Fruit fly (Drosophila melanogaster) whole organism, embryonic: ENCODE data around the gene Svil.

Experiments used
- B-H1 ChIP-seq: fragments of 200-800 bp; sonication (Bioruptor generic); IDR thresholded peaks from 3 replicates; pipeline ENCODE4 v1.3.6; 2022; ENCODE audit warnings: missing biosample characterization, missing genetic modification characterization
- CG10321 ChIP-seq: fragments of 200-800 bp; sonication (Bioruptor generic); IDR thresholded peaks from 2 replicates; pipeline ENCODE4 v1.3.6; 2022; ENCODE audit warnings: missing biosample characterization, missing genetic modification characterization
- CG11247 ChIP-seq: fragments of 200-800 bp; sonication (Bioruptor generic); IDR thresholded peaks from 2 replicates; pipeline ENCODE4 v1.3.6; 2022; ENCODE audit warnings: missing biosample characterization, missing genetic modification characterization
- CG11696 ChIP-seq: fragments of 200-800 bp; sonication (Bioruptor generic); IDR thresholded peaks from 2 replicates; pipeline ENCODE4 v1.3.6; 2022; ENCODE audit warnings: missing biosample characterization, missing genetic modification characterization
- CG11723 ChIP-seq: fragments of 200-800 bp; sonication (Bioruptor generic); optimal IDR thresholded peaks from 2 replicates; lab custom pipeline; 2017; ENCODE audit warnings: missing biosample characterization, mild to moderate bottlenecking, missing genetic modification characterization
- CG12071 ChIP-seq: fragments of 200-800 bp; sonication (Bioruptor generic); optimal IDR thresholded peaks from 3 replicates; lab custom pipeline; 2018; ENCODE audit warnings: missing biosample characterization, mild to moderate bottlenecking, missing genetic modification characterization
- CG14441 ChIP-seq: fragments of 200-800 bp; sonication (Bioruptor generic); IDR thresholded peaks from 2 replicates; pipeline ENCODE4 v1.3.6; 2022; ENCODE audit warnings: missing biosample characterization, missing genetic modification characterization
- CG14667 ChIP-seq: fragments of 200-800 bp; sonication (Bioruptor generic); IDR thresholded peaks from 2 replicates; pipeline ENCODE4 v1.3.6; 2022; ENCODE audit warnings: missing biosample characterization, missing genetic modification characterization
- CG16863 ChIP-seq: fragments of 200-800 bp; sonication (Bioruptor generic); optimal IDR thresholded peaks from 3 replicates; lab custom pipeline; 2016; ENCODE audit warnings: missing biosample characterization, missing genetic modification characterization
- CG17361 ChIP-seq: fragments of 200-800 bp; sonication (Bioruptor generic); IDR thresholded peaks from 3 replicates; pipeline ENCODE4 v1.3.6; 2022; ENCODE audit warnings: missing biosample characterization, missing genetic modification characterization
- CG3995 ChIP-seq: fragments of 200-800 bp; sonication (Bioruptor generic); optimal IDR thresholded peaks from 3 replicates; lab custom pipeline; 2016; ENCODE audit warnings: missing biosample characterization, missing genetic modification characterization
- CG4854 ChIP-seq: fragments of 200-800 bp; sonication (Bioruptor generic); optimal IDR thresholded peaks from 2 replicates; lab custom pipeline; 2016; ENCODE audit warnings: missing biosample characterization, missing genetic modification characterization, inconsistent platforms
- CG6175 ChIP-seq: fragments of 200-800 bp; sonication (Bioruptor generic); IDR thresholded peaks from 3 replicates; pipeline ENCODE4 v1.3.6; 2022; ENCODE audit warnings: missing biosample characterization, missing genetic modification characterization
- CG6272 ChIP-seq: fragments of 200-800 bp; sonication (Bioruptor generic); IDR thresholded peaks from 2 replicates; pipeline ENCODE4 v1.3.6; 2022; ENCODE audit warnings: missing biosample characterization, missing genetic modification characterization
- CG6854 ChIP-seq: fragments of 200-800 bp; sonication (Bioruptor generic); optimal IDR thresholded peaks from 3 replicates; lab custom pipeline; 2017; ENCODE audit warnings: missing biosample characterization, mild to moderate bottlenecking, missing genetic modification characterization
- CG7928 ChIP-seq: fragments of 200-800 bp; sonication (Bioruptor generic); optimal IDR thresholded peaks from 2 replicates; lab custom pipeline; 2017; ENCODE audit warnings: missing biosample characterization, mild to moderate bottlenecking, missing genetic modification characterization
- CG8089 ChIP-seq: fragments of 200-800 bp; sonication (Bioruptor generic); optimal IDR thresholded peaks from 3 replicates; lab custom pipeline; 2016; ENCODE audit warnings: missing biosample characterization, missing genetic modification characterization
- CG8290 ChIP-seq, 3 experiments: fragments of 200-800 bp; sonication (Bioruptor generic); optimal IDR thresholded peaks; 2 replicates each; lab custom pipeline; 2016 to 2019; ENCODE audit warnings: missing biosample characterization in 3 of 3, missing genetic modification characterization in 3 of 3, mild to moderate bottlenecking in 2 of 3, moderate library complexity in 1 of 3
- D19A ChIP-seq: fragments of 200-800 bp; optimal IDR thresholded peaks from 3 replicates; lab custom pipeline; 2019; ENCODE audit warnings: missing biosample characterization, mild to moderate bottlenecking, missing genetic modification characterization, moderate library complexity
- Dip3 ChIP-seq: fragments of 200-800 bp; sonication (Bioruptor generic); optimal IDR thresholded peaks from 3 replicates; lab custom pipeline; 2016; ENCODE audit warnings: missing biosample characterization, missing genetic modification characterization
- Dll ChIP-seq: fragments of 200-800 bp; sonication (Bioruptor generic); IDR thresholded peaks from 4 replicates; pipeline ENCODE4 v1.3.6; 2022; ENCODE audit warnings: missing biosample characterization, missing genetic modification characterization; ENCODE audit not compliant: partially characterized antibody
- Elba2 ChIP-seq: fragments of 200-800 bp; sonication (Bioruptor generic); optimal IDR thresholded peaks from 3 replicates; lab custom pipeline; 2016; ENCODE audit warnings: missing biosample characterization, missing genetic modification characterization
- HLH3B ChIP-seq: fragments of 200-800 bp; sonication (Bioruptor generic); IDR thresholded peaks from 2 replicates; pipeline ENCODE4 v1.3.6; 2022; ENCODE audit warnings: missing biosample characterization, missing genetic modification characterization
- MBD-R2 ChIP-seq: fragments of 200-800 bp; sonication (Bioruptor generic); IDR thresholded peaks from 2 replicates; pipeline ENCODE4 v1.3.6; 2022; ENCODE audit warnings: missing biosample characterization, missing genetic modification characterization
- Max ChIP-seq: fragments of 200-800 bp; sonication (Bioruptor generic); optimal IDR thresholded peaks from 2 replicates; lab custom pipeline; 2016; ENCODE audit warnings: missing biosample characterization, mild to moderate bottlenecking, missing genetic modification characterization
- Sry-β ChIP-seq: fragments of 200-800 bp; sonication (Bioruptor generic); optimal IDR thresholded peaks from 2 replicates; lab custom pipeline; 2018; ENCODE audit warnings: missing biosample characterization, mild to moderate bottlenecking, missing genetic modification characterization, moderate library complexity
- br ChIP-seq: fragments of >200 bp; optimal IDR thresholded peaks from 2 replicates; lab custom pipeline; 2017
- chn ChIP-seq: fragments of 200-800 bp; sonication (Bioruptor generic); optimal IDR thresholded peaks from 2 replicates; lab custom pipeline; 2016; ENCODE audit warnings: missing biosample characterization, missing genetic modification characterization
- dm ChIP-seq: fragments of 200-800 bp; sonication (Bioruptor generic); optimal IDR thresholded peaks from 3 replicates; lab custom pipeline; 2016; ENCODE audit warnings: missing biosample characterization, missing genetic modification characterization
- dysf ChIP-seq: fragments of 200-800 bp; sonication (Bioruptor generic); IDR thresholded peaks from 3 replicates; pipeline ENCODE4 v1.3.6; 2022; ENCODE audit warnings: missing biosample characterization, missing genetic modification characterization
- en ChIP-seq: fragments of 200-800 bp; sonication (Bioruptor generic); optimal IDR thresholded peaks from 2 replicates; lab custom pipeline; 2016; ENCODE audit warnings: missing biosample characterization, missing genetic modification characterization
- gcm2 ChIP-seq: fragments of 200-800 bp; sonication (Bioruptor generic); optimal IDR thresholded peaks from 2 replicates; lab custom pipeline; 2016; ENCODE audit warnings: missing biosample characterization, missing genetic modification characterization
- kah ChIP-seq: fragments of 200-800 bp; sonication (Bioruptor generic); optimal IDR thresholded peaks from 2 replicates; lab custom pipeline; 2018; ENCODE audit warnings: missing biosample characterization, mild to moderate bottlenecking, missing genetic modification characterization
- klu ChIP-seq: fragments of 200-800 bp; sonication (Bioruptor generic); IDR thresholded peaks from 2 replicates; pipeline ENCODE4 v1.3.6; 2022; ENCODE audit warnings: missing biosample characterization, missing genetic modification characterization
- kni ChIP-seq: fragments of 200-800 bp; sonication (Bioruptor generic); optimal IDR thresholded peaks from 3 replicates; lab custom pipeline; 2017; ENCODE audit warnings: mild to moderate bottlenecking, missing biosample characterization, missing genetic modification reagents, missing genetic modification characterization
- nerfin-2 ChIP-seq: fragments of 200-800 bp; sonication (Bioruptor generic); IDR thresholded peaks from 2 replicates; pipeline ENCODE4 v1.3.6; 2022; ENCODE audit warnings: missing biosample characterization, missing genetic modification characterization; ENCODE audit not compliant: partially characterized antibody
- oc ChIP-seq: fragments of 200-800 bp; sonication (Bioruptor generic); optimal IDR thresholded peaks from 2 replicates; lab custom pipeline; 2018; ENCODE audit warnings: missing biosample characterization, mild to moderate bottlenecking, missing genetic modification characterization, moderate library complexity
- p53 ChIP-seq: fragments of 200-800 bp; sonication (Bioruptor generic); optimal IDR thresholded peaks from 2 replicates; lab custom pipeline; 2016; ENCODE audit warnings: missing biosample characterization, missing genetic modification characterization
- pb ChIP-seq: fragments of 200-800 bp; sonication (Bioruptor generic); optimal IDR thresholded peaks from 3 replicates; lab custom pipeline; 2016; ENCODE audit warnings: missing biosample characterization, missing genetic modification characterization
- sens-2 ChIP-seq: fragments of 200-800 bp; sonication (Bioruptor generic); IDR thresholded peaks from 2 replicates; pipeline ENCODE4 v1.3.6; 2022; ENCODE audit warnings: missing biosample characterization, missing genetic modification characterization
- sug ChIP-seq: fragments of 200-800 bp; optimal IDR thresholded peaks from 2 replicates; lab custom pipeline; 2019; ENCODE audit warnings: missing biosample characterization, mild to moderate bottlenecking, missing genetic modification characterization, moderate library complexity
- tio ChIP-seq: fragments of 200-800 bp; sonication (Bioruptor generic); optimal IDR thresholded peaks from 2 replicates; lab custom pipeline; 2017; ENCODE audit warnings: missing biosample characterization, missing genetic modification characterization, inconsistent platforms
- tll ChIP-seq, 2 experiments: fragments of 200-800 bp in 1 of 2; fragments of >200 bp in 1 of 2; sonication (Bioruptor generic) in 1 of 2; optimal IDR thresholded peaks; 2 replicates each; lab custom pipeline; 2017 to 2019; ENCODE audit warnings: missing biosample characterization in 2 of 2, missing genetic modification characterization in 2 of 2, mild to moderate bottlenecking in 1 of 2, moderate library complexity in 1 of 2
- trem ChIP-seq: fragments of 200-800 bp; optimal IDR thresholded peaks from 3 replicates; lab custom pipeline; 2019; ENCODE audit warnings: missing biosample characterization, mild to moderate bottlenecking, missing genetic modification characterization, moderate library complexity
- twi ChIP-seq: fragments of 200-800 bp; optimal IDR thresholded peaks from 2 replicates; lab custom pipeline; 2019; ENCODE audit warnings: missing biosample characterization, mild to moderate bottlenecking, missing genetic modification characterization, moderate library complexity
- vfl ChIP-seq: fragments of 200-800 bp; sonication (Bioruptor generic); optimal IDR thresholded peaks from 2 replicates; lab custom pipeline; 2016; ENCODE audit warnings: missing biosample characterization, missing genetic modification characterization
- vvl ChIP-seq: fragments of 200-800 bp; sonication (Bioruptor generic); IDR thresholded peaks from 2 replicates; pipeline ENCODE4 v1.3.6; 2022; ENCODE audit warnings: missing biosample characterization, missing genetic modification characterization

The Svil gene

dm6 chr3L:2472302-2473016 is 95.0 kb downstream of the Svil start (continued):
- TF ChIP-seq Max (GFP tag; lab: Kevin White, UChicago) = peak; percentile 3
- TF ChIP-seq CG10321 (GFP tag; lab: Robert Waterston, UW) = no peak
- TF ChIP-seq HLH3B (GFP tag; lab: Robert Waterston, UW) = no peak
- TF ChIP-seq Dip3 (GFP tag; lab: Kevin White, UChicago) = no peak
- 0 out of 3 replicates have a peak, but pooled peaks have one; percentile 24 for TF ChIP-seq dysf
- TF ChIP-seq CG14441 (GFP tag; lab: Robert Waterston, UW) = no peak

dm6 chr3L:2475564-2476260 is 98.3 kb downstream of the Svil start, which contains the start of gene CG16762:
CG16762 (minus strand) TSS chr3L:2475614.
- TF ChIP-seq CG16863 (GFP tag; lab: Kevin White, UChicago) (peak; percentile 42), CG11723 (GFP tag; lab: Kevin White, UChicago) (peak; percentile 45), CG11696 (GFP tag; lab: Robert Waterston, UW) (no peak), sug (tag; lab: Kevin White, UChicago) (peak; percentile 27), twi (tag; lab: Kevin White, UChicago) (no peak), CG6175 (GFP tag; lab: Robert Waterston, UW) (no peak), tll (GFP tag; optimal IDR thresholded peaks at IDR 0.05; lab: Kevin White, UChicago) (no peak), chn (GFP tag; lab: Kevin White, UChicago) (no peak), CG8089 (GFP tag; lab: Kevin White, UChicago) (peak; percentile 55), CG8290 (GFP tag; optimal IDR thresholded peaks at IDR 0.05; lab: Kevin White, UChicago) (no peak), CG8290 (tag; optimal IDR thresholded peaks at IDR 0.05; lab: Kevin White, UChicago) (peak in 1 of 2 experiments; percentile 71), vvl (GFP tag; lab: Robert Waterston, UW) (0 out of 2 replicates have a peak, but pooled peaks have one; percentile 45), dm (GFP tag; lab: Kevin White, UChicago) (no peak), CG4854 (GFP tag; lab: Kevin White, UChicago) (peak; percentile 57), nerfin-2 (GFP tag; lab: Robert Waterston, UW) (no peak), B-H1 (GFP tag; lab: Robert Waterston, UW) (no peak), CG7928 (GFP tag; lab: Kevin White, UChicago) (peak; percentile 34), Sry-β (GFP tag; lab: Kevin White, UChicago) (peak; percentile 38), kni (GFP tag; lab: Kevin White, UChicago) (no peak), CG6272 (GFP tag; lab: Robert Waterston, UW) (no peak), sens-2 (GFP tag; lab: Robert Waterston, UW) (no peak), en (GFP tag; lab: Kevin White, UChicago) (no peak), p53 (no peak), kah (GFP tag; lab: Kevin White, UChicago) (peak; percentile 19), CG12071 (GFP tag; lab: Kevin White, UChicago) (peak; percentile 79), D19A (tag; lab: Kevin White, UChicago) (peak; percentile 25), oc (tag; lab: Kevin White, UChicago) (peak; percentile 81), CG11247 (GFP tag; lab: Robert Waterston, UW) (0 out of 2 replicates have a peak, but pooled peaks have one; percentile 5), MBD-R2 (GFP tag; lab: Robert Waterston, UW) (no peak), br (lab: Kevin White, UChicago) (no peak), Elba2 (GFP tag; lab: Kevin White, UChicago) (no peak), pb (no peak), vfl (GFP tag; lab: Kevin White, UChicago) (no peak), klu (GFP tag; lab: Robert Waterston, UW) (no peak), CG14667 (no peak), Dll (no peak), CG3995 (GFP tag; lab: Kevin White, UChicago) (peak; percentile 40), tio (peak; percentile 35), trem (peak; percentile 23), CG17361 (GFP tag; lab: Robert Waterston, UW) (peak; percentile 41; the same call in 1 of the 3 replicates), CG6854 (GFP tag; lab: Kevin White, UChicago) (peak; percentile 34), CG10321 (GFP tag; lab: Robert Waterston, UW) (no peak), gcm2 (GFP tag; lab: Kevin White, UChicago) (no peak)
